Worm (Caenorhabditis elegans): ENCODE results near the gene argn-1.

Gene argn-1

DNA sequence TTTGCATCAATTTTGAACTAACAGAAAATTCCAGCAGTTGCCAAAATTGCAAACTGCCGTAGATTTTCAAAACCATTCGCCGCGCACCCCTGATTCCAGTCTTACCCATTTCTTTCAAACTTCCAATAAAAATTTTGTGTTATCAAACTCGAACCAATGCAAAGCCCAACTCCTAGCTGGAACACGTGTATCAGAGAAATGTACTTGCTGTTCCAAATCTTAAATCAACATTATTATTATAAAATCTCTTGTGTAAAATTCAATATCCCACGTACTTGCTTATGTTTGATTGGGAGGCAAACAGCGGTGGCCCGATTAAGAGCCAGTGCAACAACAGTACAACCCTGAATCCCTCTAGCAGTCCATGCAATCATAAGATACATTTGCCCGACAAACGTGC lies 14.3 kb downstream of the argn-1 start:
- TF ChIP-seq dao-5 (tag; optimal IDR thresholded peaks at IDR 0.05) (no peak), him-1 (tag; optimal IDR thresholded peaks at IDR 0.05) (no peak), W03F9.2 (tag; optimal IDR thresholded peaks at IDR 0.05) (no peak)

- no peak for TF ChIP-seq W03F9.2 (tag; optimal IDR thresholded peaks at IDR 0.05)
- no peak for TF ChIP-seq dao-5 (tag; optimal IDR thresholded peaks at IDR 0.05)
These were observed 15.8 kb downstream of the argn-1 start for ce11 chrX:5645606-5646005.

- no peak for TF ChIP-seq him-1 (tag; optimal IDR thresholded peaks at IDR 0.05)
- TF ChIP-seq dao-5 (tag; optimal IDR thresholded peaks at IDR 0.05), result no peak
- TF ChIP-seq W03F9.2 (tag; optimal IDR thresholded peaks at IDR 0.05), result no peak
These were observed 17.2 kb downstream of the argn-1 start, which contains the start of gene T22B7.3 for ce11 chrX:5646951-5647423. TSS of gene T22B7.3 (plus strand) at chrX:5647373.

ce11 chrX:5647884-5648283 lies 18.1 kb downstream of the argn-1 start, which contains the start of gene srv-7:
TSS of gene srv-7 (minus strand) at chrX:5647984.
- TF ChIP-seq him-1 (tag; optimal IDR thresholded peaks at IDR 0.05) (no peak), W03F9.2 (tag; optimal IDR thresholded peaks at IDR 0.05) (no peak), dao-5 (tag; optimal IDR thresholded peaks at IDR 0.05) (no peak)

ce11 chrX:5653813-5654212 lies 24.0 kb downstream of the argn-1 start, which contains the start of gene T22B7.7:
TSS of gene T22B7.7 (minus strand) at chrX:5654074.
- no peak for TF ChIP-seq W03F9.2 (tag; optimal IDR thresholded peaks at IDR 0.05)
- TF ChIP-seq him-1 (tag; optimal IDR thresholded peaks at IDR 0.05), result no peak
- TF ChIP-seq dao-5 (tag; optimal IDR thresholded peaks at IDR 0.05), result no peak

- TF ChIP-seq him-1 (tag; optimal IDR thresholded peaks at IDR 0.05) (no peak), dao-5 (tag; optimal IDR thresholded peaks at IDR 0.05) (no peak), W03F9.2 (tag; optimal IDR thresholded peaks at IDR 0.05) (no peak)
These were observed 25.8 kb downstream of the argn-1 start for ce11 chrX:5655601-5656000.

DNA sequence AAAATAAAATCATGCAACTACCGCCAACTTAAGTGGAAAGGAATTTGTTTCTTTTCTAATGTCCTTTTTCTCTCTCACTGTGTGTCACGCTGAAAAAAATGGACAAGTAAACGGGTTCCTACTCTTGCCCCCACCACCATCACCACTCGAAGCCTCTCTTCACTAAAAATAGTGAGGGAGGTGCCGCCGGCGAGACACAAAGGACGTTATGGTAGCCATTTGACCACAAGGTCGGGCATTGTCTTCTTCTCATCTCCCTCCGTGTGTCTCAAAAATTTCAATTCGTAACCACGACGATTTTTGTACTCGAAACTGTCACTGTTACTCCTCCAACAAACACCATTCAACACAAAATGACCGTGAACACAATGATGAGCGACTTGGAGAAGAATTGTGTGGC lies 29.8 kb downstream of the argn-1 start, which contains the start of gene T22B7.22:
T22B7.22 (plus strand) TSS at position 354 of the 400 bp plus-strand sequence.
- TF ChIP-seq him-1 (tag; optimal IDR thresholded peaks at IDR 0.05) (no peak), dao-5 (tag; optimal IDR thresholded peaks at IDR 0.05) (no peak), W03F9.2 (tag; optimal IDR thresholded peaks at IDR 0.05) (no peak)

DNA sequence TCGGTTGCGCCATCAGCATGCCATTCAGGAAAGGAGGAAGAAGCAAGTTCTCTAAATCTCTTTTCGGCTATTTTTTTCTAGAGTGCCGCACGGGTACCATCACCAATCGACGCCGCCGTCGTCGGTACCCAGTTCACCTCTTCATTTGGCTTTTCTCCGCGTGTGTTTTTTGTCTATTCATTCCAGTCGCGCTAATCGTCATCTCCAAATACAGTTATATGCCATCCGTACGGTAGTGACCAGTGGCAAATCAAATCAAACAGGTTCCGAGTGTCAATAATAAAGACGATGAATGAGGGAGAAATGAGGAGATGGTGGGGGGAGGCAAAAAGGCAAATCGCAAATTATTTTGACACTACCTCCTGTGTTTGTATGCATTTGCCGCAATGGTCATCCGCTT lies 31.4 kb downstream of the argn-1 start:
- TF ChIP-seq W03F9.2 (tag; optimal IDR thresholded peaks at IDR 0.05) (no peak), dao-5 (tag; optimal IDR thresholded peaks at IDR 0.05) (no peak), him-1 (tag; optimal IDR thresholded peaks at IDR 0.05) (no peak)

DNA sequence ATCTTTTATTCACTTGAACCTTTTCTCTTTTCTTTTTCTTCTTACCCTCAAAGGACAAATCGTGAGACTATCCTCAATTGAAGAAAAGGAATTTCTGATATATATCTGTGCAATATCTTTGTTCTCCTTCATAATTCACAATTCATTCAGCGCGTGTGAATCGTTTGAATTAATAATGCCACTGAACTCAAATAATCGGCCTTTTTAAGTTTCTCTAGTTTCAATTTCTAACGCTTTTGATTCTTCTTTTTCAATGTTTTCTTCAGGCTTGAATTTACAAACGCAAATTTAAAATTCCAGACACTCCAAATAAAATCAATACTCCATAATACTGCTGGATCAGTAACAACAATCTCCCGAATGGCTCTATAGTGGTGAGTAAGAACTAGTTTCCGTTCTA lies 33.7 kb downstream of the argn-1 start, which contains the start of gene egl-13:
egl-13 (plus strand) TSS at position 301 of the 400 bp plus-strand sequence.
- TF ChIP-seq dao-5 (tag; optimal IDR thresholded peaks at IDR 0.05), result no peak
- no peak for TF ChIP-seq W03F9.2 (tag; optimal IDR thresholded peaks at IDR 0.05)
- TF ChIP-seq him-1 (tag; optimal IDR thresholded peaks at IDR 0.05), result no peak

DNA sequence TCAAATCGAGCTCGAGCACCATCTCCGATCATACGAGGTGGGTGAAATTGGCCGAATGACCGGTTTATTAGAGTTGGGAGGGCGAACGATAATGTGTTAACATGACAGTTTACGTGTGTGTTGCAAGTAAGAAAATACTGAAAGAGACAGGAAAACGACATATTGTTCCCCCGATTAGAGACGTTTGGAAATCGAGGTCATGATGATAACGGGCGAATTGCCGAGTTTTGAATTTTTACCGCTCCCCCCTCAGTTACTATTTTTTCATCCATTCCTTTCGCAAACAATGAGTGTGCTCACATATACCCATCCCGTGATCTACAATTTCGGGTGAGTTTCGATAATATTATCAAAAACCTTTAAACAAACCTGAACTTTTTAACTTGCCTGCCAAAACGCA lies 39.9 kb downstream of the argn-1 start:
- no peak for TF ChIP-seq dao-5 (tag; optimal IDR thresholded peaks at IDR 0.05)

- no peak for TF ChIP-seq him-1 (tag; optimal IDR thresholded peaks at IDR 0.05)
These were observed 41.0 kb downstream of the argn-1 start for ce11 chrX:5670829-5671228.

DNA sequence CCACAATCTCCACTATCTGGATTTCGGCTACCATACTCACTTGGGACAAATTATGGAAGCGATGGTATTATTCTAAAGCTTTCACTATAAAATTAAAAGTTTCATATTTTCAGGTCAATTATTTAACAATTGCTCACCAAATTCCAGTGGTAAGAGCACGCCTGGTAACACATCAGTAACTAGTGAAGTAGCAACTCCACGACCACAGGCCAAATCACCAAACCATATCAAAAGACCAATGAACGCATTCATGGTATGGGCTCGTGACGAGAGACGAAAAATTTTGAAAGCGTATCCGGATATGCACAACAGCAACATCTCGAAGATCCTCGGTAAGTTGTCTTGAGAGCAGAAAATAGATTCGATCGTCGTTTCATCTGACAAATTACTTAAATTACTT lies 42.8 kb downstream of the argn-1 start:
- TF ChIP-seq him-1 (tag; optimal IDR thresholded peaks at IDR 0.05), result no peak
- no peak for TF ChIP-seq dao-5 (tag; optimal IDR thresholded peaks at IDR 0.05)
- TF ChIP-seq W03F9.2 (tag; optimal IDR thresholded peaks at IDR 0.05), result no peak

DNA sequence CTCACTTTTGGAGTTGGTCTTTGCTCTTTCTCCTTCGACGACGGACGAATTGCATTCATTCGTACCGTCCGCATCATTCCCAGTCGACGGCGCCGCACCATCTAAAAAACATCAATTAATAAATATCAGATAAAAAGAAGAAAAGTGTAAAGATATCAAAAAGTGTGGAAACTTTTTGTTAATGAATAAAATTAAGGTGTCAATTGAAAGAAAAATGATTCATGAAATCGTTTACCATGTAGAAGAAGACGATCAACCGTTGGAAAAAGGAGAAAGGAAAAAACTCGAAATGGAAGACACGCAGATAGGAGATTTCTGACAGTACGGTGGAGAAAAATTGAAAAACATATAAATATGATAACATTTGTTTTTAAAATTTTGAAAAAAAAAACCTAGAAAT lies 50.3 kb downstream of the argn-1 start, which contains the start of gene set-19:
set-19 (minus strand) TSS at position 101 of the 400 bp plus-strand sequence.
- TF ChIP-seq him-1 (tag; optimal IDR thresholded peaks at IDR 0.05) (no peak), dao-5 (tag; optimal IDR thresholded peaks at IDR 0.05) (no peak), W03F9.2 (tag; optimal IDR thresholded peaks at IDR 0.05) (no peak)
